Worm (Caenorhabditis elegans) whole organism, L3 larva: ENCODE measurements around the gene grl-20.

ENCODE experiments used
- ceh-82 ChIP-seq: fragments of 150-350 bp; optimal IDR thresholded peaks from 2 replicates; lab custom pipeline; 2014; ENCODE audit warnings: missing biosample characterization, missing genetic modification characterization
- pqm-1 ChIP-seq: fragments of 150-350 bp; optimal IDR thresholded peaks from 2 replicates; lab custom pipeline; 2017; ENCODE audit warnings: missing biosample characterization, missing genetic modification characterization, inconsistent platforms

ce11 chrIV:2149247-2149756, 20.6 kb upstream of the grl-20 start, which contains the start of gene C54E4.5:
- TF ChIP-seq ceh-82 (tag; lab: Kevin White, UChicago) (no peak), pqm-1 (tag; lab: Kevin White, UChicago) (no peak)
